Fruit fly (Drosophila melanogaster) whole organism, embryonic: ENCODE results near the gene VhaM9.7-c.

Source experiments
- Ada2b ChIP-seq: fragments of 200-800 bp; sonication (Bioruptor generic); IDR thresholded peaks from 2 replicates; pipeline ENCODE4 v1.3.6; 2022; ENCODE audit warnings: missing biosample characterization, missing genetic modification characterization
- Adf1 ChIP-seq: fragments of 200-800 bp; sonication (Bioruptor generic); IDR thresholded peaks from 2 replicates; pipeline ENCODE4 v1.3.6; 2022; ENCODE audit warnings: missing biosample characterization, missing genetic modification characterization
- CG10431 ChIP-seq: fragments of 200-800 bp; sonication (Bioruptor generic); optimal IDR thresholded peaks from 3 replicates; lab custom pipeline; 2018; ENCODE audit warnings: missing biosample characterization, mild to moderate bottlenecking, missing genetic modification characterization
- CG10565 ChIP-seq: fragments of 200-800 bp; sonication (Bioruptor generic); optimal IDR thresholded peaks from 3 replicates; lab custom pipeline; 2016; ENCODE audit warnings: missing biosample characterization, mild to moderate bottlenecking, missing genetic modification characterization
- CG10979 ChIP-seq: fragments of 200-800 bp; sonication (Bioruptor generic); optimal IDR thresholded peaks from 2 replicates; lab custom pipeline; 2018; ENCODE audit warnings: missing biosample characterization, mild to moderate bottlenecking, missing genetic modification characterization, moderate library complexity
- CG11093 ChIP-seq: fragments of 200-800 bp; sonication (Bioruptor generic); IDR thresholded peaks from 3 replicates; pipeline ENCODE4 v1.3.6; 2022; ENCODE audit warnings: missing biosample characterization, missing genetic modification characterization
- CG11398 ChIP-seq: fragments of 200-800 bp; sonication (Bioruptor generic); optimal IDR thresholded peaks from 2 replicates; lab custom pipeline; 2016; ENCODE audit warnings: missing biosample characterization, missing genetic modification characterization
- CG12071 ChIP-seq: fragments of 200-800 bp; sonication (Bioruptor generic); optimal IDR thresholded peaks from 3 replicates; lab custom pipeline; 2018; ENCODE audit warnings: missing biosample characterization, mild to moderate bottlenecking, missing genetic modification characterization
- CG1233 ChIP-seq: fragments of 200-800 bp; sonication (Bioruptor generic); optimal IDR thresholded peaks from 4 replicates; lab custom pipeline; 2018; ENCODE audit warnings: missing biosample characterization, mild to moderate bottlenecking, missing genetic modification characterization
- CG12942 ChIP-seq: fragments of 200-800 bp; sonication (Bioruptor generic); optimal IDR thresholded peaks from 3 replicates; lab custom pipeline; 2016; ENCODE audit warnings: missing biosample characterization, missing genetic modification characterization
- CG14667 ChIP-seq: fragments of 200-800 bp; sonication (Bioruptor generic); IDR thresholded peaks from 2 replicates; pipeline ENCODE4 v1.3.6; 2022; ENCODE audit warnings: missing biosample characterization, missing genetic modification characterization
- CG15269 ChIP-seq: fragments of 200-800 bp; sonication (Bioruptor generic); optimal IDR thresholded peaks from 2 replicates; lab custom pipeline; 2018; ENCODE audit warnings: missing biosample characterization, mild to moderate bottlenecking, missing genetic modification characterization, moderate library complexity
- CG17612 ChIP-seq: fragments of 200-800 bp; sonication (Bioruptor generic); IDR thresholded peaks from 2 replicates; pipeline ENCODE4 v1.3.6; 2022; ENCODE audit warnings: missing biosample characterization, missing genetic modification characterization
- CG17829 ChIP-seq: fragments of 200-800 bp; optimal IDR thresholded peaks from 2 replicates; lab custom pipeline; 2019; ENCODE audit warnings: missing biosample characterization, mild to moderate bottlenecking, missing genetic modification characterization, moderate library complexity
- CG18011 ChIP-seq: fragments of 200-800 bp; sonication (Bioruptor generic); optimal IDR thresholded peaks from 2 replicates; lab custom pipeline; 2017; ENCODE audit warnings: missing biosample characterization, missing genetic modification characterization, mild to moderate bottlenecking, moderate library complexity, missing genotype
- CG18262 ChIP-seq: fragments of 200-800 bp; optimal IDR thresholded peaks from 3 replicates; lab custom pipeline; 2019; ENCODE audit warnings: missing biosample characterization, mild to moderate bottlenecking, missing genetic modification characterization, moderate library complexity
- CG3281 ChIP-seq: fragments of 200-800 bp; sonication (Bioruptor generic); optimal IDR thresholded peaks from 3 replicates; lab custom pipeline; 2017; ENCODE audit warnings: missing biosample characterization, mild to moderate bottlenecking, missing genetic modification characterization
- CG3847 ChIP-seq: fragments of 200-800 bp; sonication (Bioruptor generic); IDR thresholded peaks from 2 replicates; pipeline ENCODE4 v1.3.6; 2022; ENCODE audit warnings: missing biosample characterization, missing genetic modification characterization
- CG6683 ChIP-seq: fragments of 200-800 bp; sonication (Bioruptor generic); optimal IDR thresholded peaks from 2 replicates; lab custom pipeline; 2017; ENCODE audit warnings: missing biosample characterization, mild to moderate bottlenecking, missing genetic modification characterization, missing genetic modification reagents
- CG7745 ChIP-seq: fragments of 200-800 bp; sonication (Bioruptor generic); optimal IDR thresholded peaks from 2 replicates; lab custom pipeline; 2018; ENCODE audit warnings: missing biosample characterization, mild to moderate bottlenecking, missing genetic modification characterization, moderate library complexity
- CG7963 ChIP-seq: fragments of 200-800 bp; sonication (Bioruptor generic); IDR thresholded peaks from 3 replicates; pipeline ENCODE4 v1.3.6; 2022; ENCODE audit warnings: missing biosample characterization, missing genetic modification characterization; ENCODE audit not compliant: partially characterized antibody
- CG9727 ChIP-seq: fragments of 200-800 bp; sonication (Bioruptor generic); optimal IDR thresholded peaks from 3 replicates; lab custom pipeline; 2017; ENCODE audit warnings: missing biosample characterization, mild to moderate bottlenecking, missing genetic modification characterization
- Dfd ChIP-seq, 2 experiments: fragments of >200 bp; optimal IDR thresholded peaks; 2 replicates each; lab custom pipeline; 2017; ENCODE audit warnings: missing biosample characterization in 2 of 2, missing genetic modification characterization in 2 of 2
- Dref ChIP-seq: fragments of 200-800 bp; sonication (Bioruptor generic); IDR thresholded peaks from 2 replicates; pipeline ENCODE4 v1.3.6; 2022; ENCODE audit warnings: missing biosample characterization, missing genetic modification characterization
- Fer1 ChIP-seq: fragments of 200-800 bp; sonication (Bioruptor generic); optimal IDR thresholded peaks from 2 replicates; lab custom pipeline; 2017; ENCODE audit warnings: missing biosample characterization, mild to moderate bottlenecking, missing genetic modification characterization
- HLH3B ChIP-seq: fragments of 200-800 bp; sonication (Bioruptor generic); IDR thresholded peaks from 2 replicates; pipeline ENCODE4 v1.3.6; 2022; ENCODE audit warnings: missing biosample characterization, missing genetic modification characterization
- HLHmδ ChIP-seq: fragments of 200-800 bp; sonication (Bioruptor generic); optimal IDR thresholded peaks from 2 replicates; lab custom pipeline; 2018; ENCODE audit warnings: missing biosample characterization, mild to moderate bottlenecking, missing genetic modification characterization, moderate library complexity
- Hr78 ChIP-seq, 2 experiments: fragments of 200-800 bp in 1 of 2; fragments of >200 bp in 1 of 2; sonication (Bioruptor generic) in 1 of 2; optimal IDR thresholded peaks; 2 replicates each; lab custom pipeline; 2017 to 2019; ENCODE audit warnings: missing biosample characterization in 2 of 2, missing genetic modification characterization in 2 of 2, mild to moderate bottlenecking in 1 of 2, moderate library complexity in 1 of 2
- Med ChIP-seq: fragments of 200-800 bp; sonication (Bioruptor generic); peaks from one replicate; lab custom pipeline; 2016; ENCODE audit warnings: missing biosample characterization, missing genetic modification characterization, mild to moderate bottlenecking, inconsistent platforms, moderate library complexity
- Meics ChIP-seq: fragments of 200-800 bp; sonication (Bioruptor generic); optimal IDR thresholded peaks from 2 replicates; lab custom pipeline; 2017; ENCODE audit warnings: missing biosample characterization, mild to moderate bottlenecking, missing genetic modification characterization
- Nf-YA ChIP-seq: fragments of 200-800 bp; sonication (Bioruptor generic); IDR thresholded peaks from 2 replicates; pipeline ENCODE4 v1.3.6; 2022; ENCODE audit warnings: missing biosample characterization, missing genetic modification characterization
- Opbp ChIP-seq: fragments of 200-800 bp; sonication (Bioruptor generic); IDR thresholded peaks from 3 replicates; pipeline ENCODE4 v1.3.6; 2022; ENCODE audit warnings: missing biosample characterization, missing genetic modification characterization; ENCODE audit not compliant: partially characterized antibody
- Pdp1 ChIP-seq, 2 experiments: fragments of 200-800 bp; sonication (Bioruptor generic); optimal IDR thresholded peaks; 3 replicates each; lab custom pipeline; 2016; ENCODE audit warnings: missing biosample characterization in 2 of 2, missing genetic modification characterization in 2 of 2, mild to moderate bottlenecking in 1 of 2, moderate library complexity in 1 of 2
- Sox100B ChIP-seq: fragments of 200-800 bp; sonication (Bioruptor generic); optimal IDR thresholded peaks from 3 replicates; lab custom pipeline; 2018; ENCODE audit warnings: missing biosample characterization, mild to moderate bottlenecking, missing genetic modification characterization
- Sry-δ ChIP-seq: fragments of 200-800 bp; sonication (Bioruptor generic); optimal IDR thresholded peaks from 2 replicates; lab custom pipeline; 2016; ENCODE audit warnings: missing biosample characterization, missing genetic modification characterization
- Taf1 ChIP-seq: fragments of 200-800 bp; sonication (Bioruptor generic); IDR thresholded peaks from 2 replicates; pipeline ENCODE4 v1.3.6; 2022; ENCODE audit warnings: missing biosample characterization, missing genetic modification characterization
- ac ChIP-seq: fragments of 200-800 bp; sonication (Bioruptor generic); optimal IDR thresholded peaks from 3 replicates; lab custom pipeline; 2017; ENCODE audit warnings: missing biosample characterization, mild to moderate bottlenecking, missing genetic modification characterization
- bab2 ChIP-seq: fragments of 200-800 bp; sonication (Bioruptor generic); optimal IDR thresholded peaks from 2 replicates; lab custom pipeline; 2016; ENCODE audit warnings: missing biosample characterization, missing genetic modification characterization
- cato ChIP-seq: fragments of 200-800 bp; sonication (Bioruptor generic); optimal IDR thresholded peaks from 2 replicates; lab custom pipeline; 2016; ENCODE audit warnings: missing biosample characterization, missing genetic modification characterization, borderline replicate concordance
- chinmo ChIP-seq: fragments of 200-800 bp; sonication (Bioruptor generic); IDR thresholded peaks from 4 replicates; pipeline ENCODE4 v1.3.6; 2022; ENCODE audit warnings: missing biosample characterization, missing genetic modification characterization; ENCODE audit not compliant: partially characterized antibody
- dan ChIP-seq: fragments of 200-800 bp; sonication (Bioruptor generic); IDR thresholded peaks from 2 replicates; pipeline ENCODE4 v1.3.6; 2022; ENCODE audit warnings: missing biosample characterization, missing genetic modification characterization
- en ChIP-seq: fragments of 200-800 bp; sonication (Bioruptor generic); optimal IDR thresholded peaks from 2 replicates; lab custom pipeline; 2016; ENCODE audit warnings: missing biosample characterization, missing genetic modification characterization
- fd96Cb ChIP-seq: fragments of 200-800 bp; sonication (Bioruptor generic); optimal IDR thresholded peaks from 2 replicates; lab custom pipeline; 2018; ENCODE audit warnings: missing biosample characterization, mild to moderate bottlenecking, missing genetic modification characterization, moderate library complexity
- jing ChIP-seq: fragments of 200-800 bp; sonication (Bioruptor generic); optimal IDR thresholded peaks from 2 replicates; lab custom pipeline; 2018; ENCODE audit warnings: missing biosample characterization, mild to moderate bottlenecking, missing genetic modification characterization
- lmd ChIP-seq: fragments of 200-800 bp; sonication (Bioruptor generic); IDR thresholded peaks from 2 replicates; pipeline ENCODE4 v1.3.6; 2022; ENCODE audit warnings: missing biosample characterization, missing genetic modification characterization
- sens ChIP-seq: fragments of 200-800 bp; sonication (Bioruptor generic); peaks from one replicate; lab custom pipeline; 2016; ENCODE audit warnings: missing biosample characterization, missing genetic modification characterization
- ssp ChIP-seq: fragments of 200-800 bp; sonication (Bioruptor generic); IDR thresholded peaks from 2 replicates; pipeline ENCODE4 v1.3.6; 2022; ENCODE audit warnings: missing biosample characterization, missing genetic modification characterization
- stc ChIP-seq: fragments of 200-800 bp; sonication (Bioruptor generic); IDR thresholded peaks from 2 replicates; pipeline ENCODE4 v1.3.6; 2022; ENCODE audit warnings: missing biosample characterization, missing genetic modification characterization
- toy ChIP-seq: fragments of 200-800 bp; sonication (Bioruptor generic); IDR thresholded peaks from 2 replicates; pipeline ENCODE4 v1.3.6; 2022; ENCODE audit warnings: missing biosample characterization, missing genetic modification characterization
- tup ChIP-seq: fragments of 200-800 bp; sonication (Bioruptor generic); optimal IDR thresholded peaks from 2 replicates; lab custom pipeline; 2016; ENCODE audit warnings: missing biosample characterization, mild to moderate bottlenecking, missing genetic modification characterization, moderate library complexity
- usp ChIP-seq: fragments of >200 bp; optimal IDR thresholded peaks from 2 replicates; lab custom pipeline; 2017; ENCODE audit warnings: missing biosample characterization, missing genetic modification characterization

Gene VhaM9.7-c

DNA sequence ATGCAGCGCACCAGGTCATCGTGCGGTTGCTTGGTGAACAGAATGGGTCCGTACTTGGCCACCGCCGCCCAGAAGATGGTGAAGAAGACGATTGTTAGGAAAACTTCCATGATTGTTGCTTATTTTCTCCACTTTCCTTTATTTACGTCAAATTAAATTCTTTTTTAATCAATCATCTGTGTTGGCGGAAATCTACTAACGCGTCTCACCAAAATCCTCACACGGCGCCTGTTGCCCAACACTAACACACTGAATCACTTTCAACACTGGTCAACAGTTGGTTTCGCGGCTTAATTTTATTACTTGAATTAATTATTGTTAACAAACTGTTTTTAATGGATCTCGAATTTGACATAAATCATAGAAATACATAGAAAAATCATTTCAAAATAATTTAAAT, at the start of gene VhaM9.7-c (continued):
- TF ChIP-seq CG10565 (no peak), CG15269 (tag; lab: Kevin White, UChicago) (no peak), Adf1 (no peak), sens (peak; percentile 78), Ada2b (GFP tag; lab: Robert Waterston, UW) (no peak), Opbp (GFP tag; lab: Robert Waterston, UW) (0 out of 3 replicates have a peak, but pooled peaks have one; percentile 29), usp (GFP tag; lab: Kevin White, UChicago) (no peak), Dfd (GFP tag; optimal IDR thresholded peaks at IDR 0.05; lab: Kevin White, UChicago) (no peak), CG10431 (GFP tag; lab: Kevin White, UChicago) (no peak), CG6683 (no peak), CG12071 (GFP tag; lab: Kevin White, UChicago) (no peak), tup (GFP tag; lab: Kevin White, UChicago) (no peak), chinmo (GFP tag; lab: Robert Waterston, UW) (no peak), cato (GFP tag; lab: Kevin White, UChicago) (no peak), Nf-YA (GFP tag; lab: Robert Waterston, UW) (no peak), Fer1 (peak; percentile 11), CG11093 (GFP tag; lab: Robert Waterston, UW) (no peak), CG7963 (GFP tag; lab: Robert Waterston, UW) (no peak), Meics (GFP tag; lab: Kevin White, UChicago) (peak; percentile 15), CG12942 (GFP tag; lab: Kevin White, UChicago) (peak; percentile 2), Med (GFP tag; lab: Kevin White, UChicago) (peak; percentile 96), CG3847 (GFP tag; lab: Robert Waterston, UW) (peak; percentile 50; the same call in 1 of the 2 replicates), ac (GFP tag; lab: Kevin White, UChicago) (no peak), CG7745 (tag; lab: Kevin White, UChicago) (no peak), toy (GFP tag; lab: Robert Waterston, UW) (no peak), lmd (peak; percentile 12; the same call in 1 of the 2 replicates), ssp (peak; percentile 17; the same call in 1 of the 2 replicates), CG17612 (GFP tag; lab: Robert Waterston, UW) (no peak), Sox100B (GFP tag; lab: Kevin White, UChicago) (no peak), HLHmδ (GFP tag; lab: Kevin White, UChicago) (no peak), fd96Cb (no peak), dan (no peak), CG1233 (no peak), CG18011 (GFP tag; lab: Kevin White, UChicago) (no peak), en (no peak), CG11398 (GFP tag; lab: Kevin White, UChicago) (no peak), Pdp1 (GFP tag; optimal IDR thresholded peaks at IDR 0.05; lab: Kevin White, UChicago) (peak; percentile 29 to 50), jing (GFP tag; lab: Kevin White, UChicago) (no peak), Dref (GFP tag; lab: Robert Waterston, UW) (no peak), Sry-δ (GFP tag; lab: Kevin White, UChicago) (peak; percentile 17), HLH3B (GFP tag; lab: Robert Waterston, UW) (no peak), CG18262 (tag; lab: Kevin White, UChicago) (no peak), CG10979 (tag; lab: Kevin White, UChicago) (no peak), bab2 (GFP tag; lab: Kevin White, UChicago) (no peak), CG17829 (no peak), CG3281 (GFP tag; lab: Kevin White, UChicago) (no peak), Hr78 (GFP tag; optimal IDR thresholded peaks at IDR 0.05; lab: Kevin White, UChicago) (no peak), CG9727 (GFP tag; lab: Kevin White, UChicago) (no peak), CG14667 (GFP tag; lab: Robert Waterston, UW) (no peak), Taf1 (GFP tag; lab: Robert Waterston, UW) (no peak), stc (GFP tag; lab: Robert Waterston, UW) (no peak)
